Worm (Caenorhabditis elegans): Measurements from ENCODE around the gene ethe-1.

- TF ChIP-seq dpff-1 (tag; optimal IDR thresholded peaks at IDR 0.05) (no peak), lsy-27 (tag; optimal IDR thresholded peaks at IDR 0.05; ENCODE audit: borderline replicate concordance, insufficient read depth) (no peak), F10E7.11 (tag; optimal IDR thresholded peaks at IDR 0.05) (no peak), F55B11.4 (tag; optimal IDR thresholded peaks at IDR 0.05; ENCODE audit: borderline replicate concordance, insufficient read depth) (no peak), T26A5.8 (tag; optimal IDR thresholded peaks at IDR 0.05) (no peak), F57C9.4 (tag; optimal IDR thresholded peaks at IDR 0.05) (no peak), hrde-1 (tag; optimal IDR thresholded peaks at IDR 0.05; ENCODE audit: borderline replicate concordance) (no peak), somi-1 (GFP tag; optimal IDR thresholded peaks at IDR 0.05) (no peak), attf-3 (GFP tag; conservative IDR thresholded peaks at IDR 0.05) (no peak), gei-17 (GFP tag; optimal IDR thresholded peaks at IDR 0.05) (no peak), B0261.1 (tag; optimal IDR thresholded peaks at IDR 0.05) (no peak), dox-1 (GFP tag; IDR thresholded peaks at IDR 0.05) (no peak)
Measured at ce11 chrIV:9535105-9535504, 26.5 kb upstream of the ethe-1 start.
